Worm (Caenorhabditis elegans) whole organism, L4 larva: ENCODE measurements around the gene mcm-10.

Experiments used
- T26A8.4 ChIP-seq: fragments of 200-800 bp; sonication (Bioruptor generic); IDR thresholded peaks from 2 replicates; pipeline ENCODE4 v1.3.6; 2022; ENCODE audit warnings: missing genetic modification characterization, missing compliant biosample characterization
- ama-1 ChIP-seq: fragments of 150-350 bp; optimal IDR thresholded peaks from 2 replicates; lab custom pipeline; 2014; ENCODE audit warnings: inconsistent platforms, mixed read lengths
- dmd-8 ChIP-seq: fragments of 200-800 bp; sonication (Bioruptor generic); IDR thresholded peaks from 2 replicates; pipeline ENCODE4 v1.3.6; 2022; ENCODE audit warnings: missing genetic modification characterization, missing compliant biosample characterization
- jun-1 ChIP-seq: fragments of 150-350 bp; optimal IDR thresholded peaks from 2 replicates; lab custom pipeline; 2014; ENCODE audit warnings: missing biosample characterization, missing genetic modification reagents, missing genetic modification characterization
- nhr-10 ChIP-seq: fragments of 150-350 bp; optimal IDR thresholded peaks from 2 replicates; lab custom pipeline; 2014; ENCODE audit warnings: missing biosample characterization, missing genetic modification characterization
- nhr-25 ChIP-seq: sonication (generic microtip); optimal IDR thresholded peaks from 2 replicates; lab custom pipeline; 2017; ENCODE audit warnings: missing genetic modification characterization, mild to moderate bottlenecking, missing compliant biosample characterization, antibody characterized with exemption, moderate library complexity, borderline replicate concordance; ENCODE audit not compliant: insufficient read depth
- unc-62 ChIP-seq, 3 experiments: fragments of 150-350 bp in 1 of 3; sonication (generic microtip); optimal IDR thresholded peaks in 2 of 3; peaks in 1 of 3; 1 replicate in 1 of 3; 2 replicates in 2 of 3; lab custom pipeline; 2014 to 2017; ENCODE audit warnings: missing biosample characterization in 3 of 3, missing genetic modification characterization in 3 of 3, missing genetic modification reagents in 3 of 3, missing genotype in 1 of 3

DNA sequence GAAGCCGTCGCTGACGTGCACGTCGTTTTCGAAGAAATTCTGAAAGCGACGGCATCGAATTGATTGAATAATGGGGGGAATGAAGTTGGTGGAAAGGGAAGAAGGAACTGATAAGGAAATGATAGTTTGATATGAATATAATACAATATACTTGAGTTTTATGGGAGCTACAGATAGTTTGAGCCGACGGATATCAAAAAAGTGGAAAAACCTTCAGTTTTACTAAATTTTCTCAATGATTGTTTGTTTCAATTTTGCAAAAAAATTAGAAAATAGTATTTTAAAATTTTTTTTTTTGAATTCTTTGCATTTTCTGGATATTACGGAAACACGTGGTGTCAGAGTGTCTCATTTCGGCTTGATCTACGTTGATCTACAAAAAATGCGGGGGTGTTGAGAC lies 46.6 kb upstream of the mcm-10 start, which contains the start of gene obr-1:
- TF ChIP-seq dmd-8 (GFP tag; lab: Robert Waterston, UW) (no peak), jun-1 (tag; lab: Kevin White, UChicago) (no peak), ama-1 (lab: Kevin White, UChicago) (no peak), nhr-25 (tag; lab: Kevin White, UChicago) (no peak), nhr-10 (tag; lab: Kevin White, UChicago) (no peak), unc-62 (GFP tag; optimal IDR thresholded peaks at IDR 0.05 in 1 of 2; lab: Kevin White, UChicago) (no peak), unc-62 (tag; optimal IDR thresholded peaks at IDR 0.05; lab: Kevin White, UChicago) (no peak), T26A8.4 (GFP tag; lab: Robert Waterston, UW) (no peak)
